Worm (Caenorhabditis elegans) whole organism, L3 larva: ENCODE measurements around the gene C02D5.4.
A peak's percentile ranks its signal among the peaks of the same experiment; 100 is the strongest.

Experiments
- R02D3.7 ChIP-seq: fragments of 150-350 bp; optimal IDR thresholded peaks from 2 replicates; lab custom pipeline; 2014; ENCODE audit warnings: missing biosample characterization, missing genetic modification characterization
- aly-2 ChIP-seq: fragments of 150-350 bp; optimal IDR thresholded peaks from 2 replicates; lab custom pipeline; 2014; ENCODE audit warnings: missing biosample characterization, missing genetic modification characterization
- ceh-16 ChIP-seq: sonication (generic microtip); optimal IDR thresholded peaks from 2 replicates; lab custom pipeline; 2017; ENCODE audit warnings: missing biosample characterization, missing genetic modification characterization
- ceh-28 ChIP-seq: fragments of 150-350 bp; optimal IDR thresholded peaks from 2 replicates; lab custom pipeline; 2014; ENCODE audit warnings: missing biosample characterization, missing genetic modification reagents, missing genetic modification characterization
- ceh-9 ChIP-seq: sonication (generic microtip); optimal IDR thresholded peaks from 2 replicates; lab custom pipeline; 2018; ENCODE audit warnings: missing biosample characterization, missing genetic modification characterization
- egl-27 ChIP-seq: sonication (generic microtip); optimal IDR thresholded peaks from 4 replicates; lab custom pipeline; 2017; ENCODE audit warnings: missing biosample characterization, missing genetic modification reagents, missing genetic modification characterization
- elt-2 ChIP-seq: sonication (generic microtip); optimal IDR thresholded peaks from 2 replicates; lab custom pipeline; 2016; ENCODE audit warnings: missing genetic modification reagents, mild to moderate bottlenecking, missing genetic modification characterization, missing compliant biosample characterization
- elt-3 ChIP-seq, 3 experiments: fragments of 150-350 bp in 1 of 3; sonication (generic microtip) in 2 of 3; optimal IDR thresholded peaks; 2 replicates in 2 of 3; 4 replicates in 1 of 3; lab custom pipeline; 2014 to 2017; ENCODE audit warnings: missing biosample characterization in 3 of 3, missing genetic modification characterization in 3 of 3
- fkh-10 ChIP-seq: sonication (generic microtip); optimal IDR thresholded peaks from 2 replicates; lab custom pipeline; 2017; ENCODE audit warnings: missing biosample characterization, missing genetic modification reagents, missing genetic modification characterization
- fkh-2 ChIP-seq: fragments of 150-350 bp; optimal IDR thresholded peaks from 2 replicates; lab custom pipeline; 2014; ENCODE audit warnings: missing biosample characterization, missing genetic modification reagents, missing genetic modification characterization
- hmg-11 ChIP-seq: sonication (generic microtip); optimal IDR thresholded peaks from 2 replicates; lab custom pipeline; 2016; ENCODE audit warnings: missing genetic modification characterization, missing compliant biosample characterization
- mdl-1 ChIP-seq: fragments of 150-350 bp; optimal IDR thresholded peaks from 2 replicates; lab custom pipeline; 2014; ENCODE audit warnings: missing biosample characterization, missing genetic modification characterization
- mml-1 ChIP-seq: fragments of 150-350 bp; sonication (generic microtip); optimal IDR thresholded peaks from 3 replicates; lab custom pipeline; 2014; ENCODE audit warnings: missing biosample characterization, missing genetic modification characterization
- nfya-1 ChIP-seq: sonication (generic microtip); optimal IDR thresholded peaks from 2 replicates; lab custom pipeline; 2017; ENCODE audit warnings: missing genetic modification characterization, mild to moderate bottlenecking, missing compliant biosample characterization, antibody characterized with exemption, moderate library complexity; ENCODE audit not compliant: insufficient read depth
- nhr-12 ChIP-seq: fragments of 150-350 bp; optimal IDR thresholded peaks from 2 replicates; lab custom pipeline; 2014; ENCODE audit warnings: missing biosample characterization, missing genetic modification characterization
- nhr-23 ChIP-seq: fragments of 150-350 bp; optimal IDR thresholded peaks from 2 replicates; lab custom pipeline; 2014; ENCODE audit warnings: missing biosample characterization, missing genetic modification reagents, missing genetic modification characterization
- nhr-237 ChIP-seq: fragments of 150-350 bp; optimal IDR thresholded peaks from 2 replicates; lab custom pipeline; 2014; ENCODE audit warnings: missing biosample characterization, missing genetic modification characterization
- nhr-25 ChIP-seq: sonication (generic microtip); optimal IDR thresholded peaks from 2 replicates; lab custom pipeline; 2017; ENCODE audit warnings: missing biosample characterization, missing genetic modification characterization
- nhr-43 ChIP-seq: sonication (generic microtip); optimal IDR thresholded peaks from 2 replicates; lab custom pipeline; 2016; ENCODE audit warnings: mild to moderate bottlenecking, missing genetic modification characterization, missing compliant biosample characterization; ENCODE audit not compliant: poor library complexity, severe bottlenecking
- nhr-76 ChIP-seq: fragments of 150-350 bp; sonication (generic microtip); optimal IDR thresholded peaks from 5 replicates; lab custom pipeline; 2014; ENCODE audit warnings: missing biosample characterization, missing genetic modification characterization
- nhr-77 ChIP-seq: fragments of 150-350 bp; optimal IDR thresholded peaks from 2 replicates; lab custom pipeline; 2014; ENCODE audit warnings: missing biosample characterization, missing genetic modification characterization
- pha-4 ChIP-seq: fragments of 150-350 bp; optimal IDR thresholded peaks from 2 replicates; lab custom pipeline; 2014; ENCODE audit warnings: missing biosample characterization, missing genetic modification reagents, missing genetic modification characterization
- pqm-1 ChIP-seq: fragments of 150-350 bp; optimal IDR thresholded peaks from 2 replicates; lab custom pipeline; 2017; ENCODE audit warnings: missing biosample characterization, missing genetic modification characterization, inconsistent platforms
- unc-62 ChIP-seq: fragments of 150-350 bp; sonication (generic microtip); optimal IDR thresholded peaks from 4 replicates; lab custom pipeline; 2014; ENCODE audit warnings: missing biosample characterization, missing genetic modification reagents, missing genetic modification characterization
- zag-1 ChIP-seq: fragments of 150-350 bp; optimal IDR thresholded peaks from 2 replicates; lab custom pipeline; 2014; ENCODE audit warnings: missing biosample characterization, missing genetic modification characterization
- ztf-11 ChIP-seq: fragments of 150-350 bp; optimal IDR thresholded peaks from 2 replicates; lab custom pipeline; 2014; ENCODE audit warnings: missing biosample characterization, missing genetic modification characterization

Gene C02D5.4

ce11 chrIII:8588592-8589153 lies 36.7 kb downstream of the C02D5.4 start, which contains the start of gene glr-1:
Gene glr-1, minus strand, starts transcription at chrIII:8588642.
- TF ChIP-seq fkh-10 (GFP tag; lab: Kevin White, UChicago) (peak; percentile 44), nfya-1 (peak; percentile 53), nhr-76 (tag; lab: Kevin White, UChicago) (no peak), ceh-9 (tag; lab: Kevin White, UChicago) (no peak)

DNA sequence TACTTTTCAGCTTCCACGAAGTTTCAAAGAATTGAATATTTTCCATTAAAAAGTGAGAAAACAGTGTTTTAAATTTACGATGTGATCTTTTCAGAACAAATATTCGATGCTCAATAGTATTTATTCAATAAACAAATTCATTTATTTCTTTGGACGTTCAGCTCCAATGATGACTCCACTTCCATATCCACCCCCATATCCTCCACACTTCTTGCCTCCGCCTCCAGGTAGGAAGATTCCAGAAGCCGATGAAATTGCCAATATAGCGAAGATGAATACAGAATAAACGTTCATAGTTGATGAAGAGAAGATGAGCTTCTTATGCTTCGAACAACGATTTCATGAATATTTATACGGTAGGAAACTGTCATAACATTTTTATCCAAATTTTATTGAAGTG lies 37.2 kb downstream of the C02D5.4 start, which contains the start of gene fip-3:
Gene fip-3, minus strand, starts transcription at position 294 of the 400 bp plus-strand sequence.
- TF ChIP-seq aly-2 (no peak), fkh-10 (GFP tag; lab: Kevin White, UChicago) (no peak), mml-1 (tag; lab: Kevin White, UChicago) (no peak)
- TF ChIP-seq, all 47 proteins: peak for 0

DNA sequence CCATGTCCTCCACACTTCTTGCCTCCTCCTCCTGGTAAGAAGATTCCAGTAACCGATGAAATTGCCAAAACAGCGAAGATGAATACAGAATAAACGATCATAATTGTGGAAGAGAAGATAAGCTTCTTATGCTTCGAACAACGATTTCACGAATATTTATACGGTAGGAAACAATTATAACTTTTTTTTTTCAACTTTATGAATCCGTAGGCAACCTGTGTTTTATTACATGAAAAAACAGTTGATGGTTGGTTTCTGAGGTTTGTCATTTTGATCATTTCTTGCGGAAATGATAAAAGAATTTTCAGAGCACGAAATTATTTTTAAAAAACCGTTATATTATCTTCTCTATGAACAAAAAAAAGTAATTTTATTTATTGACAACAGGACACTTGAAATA lies 38.9 kb downstream of the C02D5.4 start, which contains the start of gene fipr-16:
Gene fipr-16, minus strand, starts transcription at position 101 of the 400 bp plus-strand sequence.
- TF ChIP-seq ceh-16 (tag; lab: Kevin White, UChicago): no peak
- TF ChIP-seq fkh-10 (GFP tag; lab: Kevin White, UChicago): no peak
- TF ChIP-seq nhr-12 (tag; lab: Kevin White, UChicago): no peak
- TF ChIP-seq elt-3 (tag; optimal IDR thresholded peaks at IDR 0.05; lab: Kevin White, UChicago): no peak
- no peak for TF ChIP-seq nhr-23 (tag; lab: Kevin White, UChicago)

DNA sequence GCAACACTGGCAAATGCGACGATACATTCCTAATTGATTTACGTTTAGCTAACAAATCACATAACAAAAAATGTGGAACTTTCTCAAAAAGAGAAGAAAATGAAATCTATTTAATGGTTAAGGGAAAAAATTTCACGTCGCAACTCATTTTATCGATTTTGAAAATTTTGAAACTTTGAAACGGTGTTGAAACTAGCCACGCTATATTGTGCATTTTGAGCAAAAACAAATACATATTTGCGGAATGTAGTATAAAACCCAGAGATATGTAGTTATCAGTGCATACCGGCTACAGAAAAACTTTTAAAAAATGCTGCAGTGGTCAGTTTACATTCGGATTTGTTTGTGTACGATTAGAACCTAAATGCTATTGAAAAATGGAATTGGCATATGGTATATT lies 41.7 kb downstream of the C02D5.4 start, which contains the start of gene C06E1.7:
Gene C06E1.7, minus strand, starts transcription at position 101 of the 400 bp plus-strand sequence.
- TF ChIP-seq mml-1 (tag; lab: Kevin White, UChicago): no peak
- TF ChIP-seq nhr-25: no peak
- TF ChIP-seq pha-4 (tag; lab: Kevin White, UChicago): no peak

- TF ChIP-seq pqm-1 (tag; lab: Kevin White, UChicago): peak; percentile 78
- TF ChIP-seq nhr-25: no peak
- peak; percentile 69 for TF ChIP-seq elt-2 (tag; lab: Kevin White, UChicago)
- TF ChIP-seq, all 47 proteins: peak for 2
Measured at ce11 chrIII:8594088-8594487, 42.1 kb downstream of the C02D5.4 start.

ce11 chrIII:8596692-8597091 lies 44.7 kb downstream of the C02D5.4 start:
- TF ChIP-seq nhr-43 (tag; lab: Kevin White, UChicago) (no peak), fkh-2 (no peak), R02D3.7 (tag; lab: Kevin White, UChicago) (no peak), hmg-11 (tag; lab: Kevin White, UChicago) (no peak), nhr-23 (tag; lab: Kevin White, UChicago) (peak; percentile 86)

DNA sequence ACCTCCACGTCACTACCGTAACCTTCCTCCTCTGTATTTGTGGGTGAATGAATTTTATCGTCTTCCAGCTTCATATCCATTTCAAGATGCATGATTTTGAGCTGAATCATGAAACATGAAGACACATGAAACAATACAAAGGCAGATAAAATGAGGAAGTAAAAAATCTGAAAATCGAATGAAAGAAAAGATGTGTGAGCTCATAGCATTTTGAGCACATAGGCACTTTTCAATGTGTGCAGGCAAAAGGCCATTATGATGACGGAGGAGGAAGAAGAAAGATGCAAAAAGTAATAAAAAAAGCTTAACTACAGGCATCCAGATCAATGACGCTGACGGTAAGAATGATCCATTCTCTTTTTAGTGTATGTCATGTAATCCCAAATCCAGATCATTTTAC lies 45.8 kb downstream of the C02D5.4 start, which contains the start of gene ztf-30:
Gene ztf-30, minus strand, starts transcription at position 101 of the 400 bp plus-strand sequence.
- TF ChIP-seq ceh-28 (tag; lab: Kevin White, UChicago) (no peak), ztf-11 (tag; lab: Kevin White, UChicago) (no peak), egl-27 (tag; lab: Kevin White, UChicago) (no peak), unc-62 (GFP tag; lab: Kevin White, UChicago) (no peak), zag-1 (tag; lab: Kevin White, UChicago) (no peak), nhr-25 (no peak)

ce11 chrIII:8598961-8599360 lies 47.0 kb downstream of the C02D5.4 start:
- TF ChIP-seq nhr-23 (tag; lab: Kevin White, UChicago) (peak; percentile 90), nfya-1 (no peak), fkh-10 (GFP tag; lab: Kevin White, UChicago) (no peak), R02D3.7 (tag; lab: Kevin White, UChicago) (no peak), nhr-25 (peak; percentile 26)

- no peak for TF ChIP-seq nhr-77
- no peak for TF ChIP-seq mdl-1
- TF ChIP-seq nhr-23 (tag; lab: Kevin White, UChicago): peak; percentile 87
- TF ChIP-seq nhr-237: no peak
- no peak for TF ChIP-seq nhr-43 (tag; lab: Kevin White, UChicago)
Measured at ce11 chrIII:8602148-8602547, 50.2 kb downstream of the C02D5.4 start.
